Worm (Caenorhabditis elegans): ENCODE measurements around the gene erd-2.1.

The erd-2.1 gene

DNA sequence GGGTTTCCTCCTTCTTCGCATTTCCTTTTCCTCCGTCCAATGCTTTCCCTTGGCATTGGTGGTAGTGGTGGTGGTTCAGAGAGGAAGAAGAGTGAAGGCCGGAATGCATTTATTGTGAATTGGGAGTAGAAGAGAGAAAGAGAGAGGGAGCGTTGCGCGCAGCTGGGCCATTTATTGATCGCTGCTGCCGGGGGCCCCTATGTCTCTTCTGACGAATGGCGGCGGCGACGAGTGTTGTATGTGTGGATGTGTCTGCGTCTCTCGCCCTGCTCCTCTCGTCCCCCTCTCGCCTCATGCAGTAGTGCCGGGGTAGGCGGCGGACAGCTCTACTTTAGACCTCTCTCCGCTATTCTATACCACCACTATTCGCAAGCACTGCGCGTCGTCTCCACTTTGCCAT lies 12.0 kb downstream of the erd-2.1 start, which contains the start of gene unc-115 (continued):
- TF ChIP-seq dox-1 (GFP tag; IDR thresholded peaks at IDR 0.05) (peak; percentile 81; the same call in 1 of the 2 replicates), gei-17 (GFP tag; optimal IDR thresholded peaks at IDR 0.05) (peak; percentile 53), rpc-1 (optimal IDR thresholded peaks at IDR 0.05) (no peak), rpc-1 (tag; optimal IDR thresholded peaks at IDR 0.05) (no peak), C17E4.6 (GFP tag; IDR thresholded peaks at IDR 0.05) (no peak), rcor-1 (GFP tag; IDR thresholded peaks at IDR 0.05) (peak; percentile 65), ceh-100 (GFP tag; IDR thresholded peaks at IDR 0.05) (no peak), ztf-3 (GFP tag; optimal IDR thresholded peaks at IDR 0.05) (no peak), let-607 (tag; optimal IDR thresholded peaks at IDR 0.05) (peak in 1 of 2 experiments; percentile 25), lin-54 (GFP tag; optimal IDR thresholded peaks at IDR 0.05) (peak; percentile 13), pbrm-1 (GFP tag; IDR thresholded peaks at IDR 0.05) (peak; percentile 69), snpc-4 (GFP tag; optimal IDR thresholded peaks at IDR 0.05) (peak; percentile 44), snpc-4 (tag; optimal IDR thresholded peaks at IDR 0.05) (peak in 3 of 4 experiments; percentile 37 to 69 (median 47)), B0261.1 (tag; optimal IDR thresholded peaks at IDR 0.05) (peak; percentile 30), K12H6.12 (tag; optimal IDR thresholded peaks at IDR 0.05) (peak; percentile 81), D2030.7 (GFP tag; IDR thresholded peaks at IDR 0.05) (no peak), attf-6 (GFP tag; IDR thresholded peaks at IDR 0.05) (no peak), zim-3 (tag; optimal IDR thresholded peaks at IDR 0.05) (no peak), madf-6 (GFP tag; IDR thresholded peaks at IDR 0.05) (no peak), tbp1 (GFP tag; optimal IDR thresholded peaks at IDR 0.05) (peak; percentile 60), B0019.2 (GFP tag; conservative IDR thresholded peaks at IDR 0.05) (no peak), atf-7 (tag; optimal IDR thresholded peaks at IDR 0.05) (peak; percentile 49), lin-26 (GFP tag; IDR thresholded peaks at IDR 0.05) (0 out of 2 replicates have a peak, but pooled peaks have one; percentile 7), F57A8.1 (GFP tag; optimal IDR thresholded peaks at IDR 0.05) (no peak), ama-1 (optimal IDR thresholded peaks at IDR 0.05) (no peak), ama-1 (GFP tag; optimal IDR thresholded peaks at IDR 0.05) (no peak), Y53G8AR.9 (GFP tag; conservative IDR thresholded peaks at IDR 0.05) (no peak; the same call in 1 of the 2 replicates), egl-18 (GFP tag; IDR thresholded peaks at IDR 0.05) (no peak), nhr-179 (tag; optimal IDR thresholded peaks at IDR 0.05) (no peak), ztf-6 (GFP tag; IDR thresholded peaks at IDR 0.05) (no peak), F49E8.2 (tag; optimal IDR thresholded peaks at IDR 0.05; ENCODE audit: insufficient read depth) (no peak), hlh-26 (GFP tag; conservative IDR thresholded peaks at IDR 0.05) (no peak), mel-28 (tag; optimal IDR thresholded peaks at IDR 0.05; ENCODE audit: borderline replicate concordance) (no peak), ceh-79 (tag; optimal IDR thresholded peaks at IDR 0.05) (no peak), repo-1 (tag; optimal IDR thresholded peaks at IDR 0.05) (peak; percentile 55), ekl-4 (GFP tag; IDR thresholded peaks at IDR 0.05) (peak; percentile 72), ets-4 (GFP tag; optimal IDR thresholded peaks at IDR 0.05) (peak; percentile 50), xnd-1 (tag; optimal IDR thresholded peaks at IDR 0.05) (no peak), nfyb-1 (GFP tag; IDR thresholded peaks at IDR 0.05) (peak; percentile 62; the same call in 1 of the 2 replicates), Y53F4B.3 (GFP tag; IDR thresholded peaks at IDR 0.05) (no peak), bed-2 (GFP tag; IDR thresholded peaks at IDR 0.05) (no peak), ztf-26 (tag; optimal IDR thresholded peaks at IDR 0.05) (peak; percentile 46), hlh-12 (tag; optimal IDR thresholded peaks at IDR 0.05) (no peak), akir-1 (GFP tag; optimal IDR thresholded peaks at IDR 0.05) (no peak), die-1 (tag; optimal IDR thresholded peaks at IDR 0.05) (peak; percentile 61), cebp-1 (GFP tag; IDR thresholded peaks at IDR 0.05) (no peak), cebp-1 (tag; optimal IDR thresholded peaks at IDR 0.05) (peak; percentile 81), mcd-1 (GFP tag; IDR thresholded peaks at IDR 0.05) (peak; percentile 58), nfya-2 (GFP tag; IDR thresholded peaks at IDR 0.05) (no peak), ZK185.1 (tag; optimal IDR thresholded peaks at IDR 0.05; ENCODE audit: poor library complexity, severe bottlenecking) (peak; percentile 59)
